Fruit fly (Drosophila melanogaster) whole organism, prepupa: ENCODE data around the gene Vps26.

ENCODE experiments used
- Blimp-1 ChIP-seq: fragments of 200-800 bp; sonication (Bioruptor generic); optimal IDR thresholded peaks from 3 replicates; lab custom pipeline; 2017; ENCODE audit warnings: missing biosample characterization, missing genetic modification characterization, mild to moderate bottlenecking, moderate library complexity, missing genetic modification reagents
- CG10631 ChIP-seq: fragments of 200-800 bp; sonication (Bioruptor generic); optimal IDR thresholded peaks from 2 replicates; lab custom pipeline; 2016; ENCODE audit warnings: missing biosample characterization, missing genetic modification characterization
- CG10669 ChIP-seq: fragments of 200-800 bp; sonication (Bioruptor generic); optimal IDR thresholded peaks from 3 replicates; lab custom pipeline; 2018; ENCODE audit warnings: missing biosample characterization, mild to moderate bottlenecking, missing genetic modification characterization, moderate library complexity
- CG11294 ChIP-seq: fragments of 200-800 bp; sonication (Bioruptor generic); IDR thresholded peaks from 2 replicates; pipeline ENCODE4 v1.3.6; 2022; ENCODE audit warnings: missing biosample characterization, missing genetic modification characterization
- CG11762 ChIP-seq: fragments of 200-800 bp; sonication (Bioruptor generic); optimal IDR thresholded peaks from 3 replicates; lab custom pipeline; 2016; ENCODE audit warnings: missing biosample characterization, missing genetic modification characterization; ENCODE audit not compliant: insufficient read depth
- CG15336 ChIP-seq: fragments of 200-800 bp; sonication (Bioruptor generic); IDR thresholded peaks from 2 replicates; pipeline ENCODE4 v1.3.6; 2022; ENCODE audit warnings: missing biosample characterization, missing genetic modification characterization
- CG1621 ChIP-seq: fragments of 200-800 bp; sonication (Bioruptor generic); optimal IDR thresholded peaks from 3 replicates; lab custom pipeline; 2018; ENCODE audit warnings: missing biosample characterization, mild to moderate bottlenecking, missing genetic modification characterization
- CG3032 ChIP-seq: fragments of 200-800 bp; optimal IDR thresholded peaks from 2 replicates; lab custom pipeline; 2019; ENCODE audit warnings: missing biosample characterization, mild to moderate bottlenecking, missing genetic modification characterization, moderate library complexity
- CG31627 ChIP-seq: fragments of 200-800 bp; sonication (Bioruptor generic); optimal IDR thresholded peaks from 3 replicates; lab custom pipeline; 2016; ENCODE audit warnings: missing biosample characterization, missing genetic modification characterization
- CG32006 ChIP-seq: fragments of 200-800 bp; sonication (Bioruptor generic); optimal IDR thresholded peaks from 3 replicates; lab custom pipeline; 2017; ENCODE audit warnings: missing biosample characterization, mild to moderate bottlenecking, missing genetic modification characterization
- CG4318 ChIP-seq: fragments of 200-800 bp; sonication (Bioruptor generic); optimal IDR thresholded peaks from 3 replicates; lab custom pipeline; 2017; ENCODE audit warnings: missing biosample characterization, mild to moderate bottlenecking, missing genetic modification characterization
- CG6276 ChIP-seq: fragments of 200-800 bp; sonication (Bioruptor generic); optimal IDR thresholded peaks from 2 replicates; lab custom pipeline; 2017; ENCODE audit warnings: missing biosample characterization, mild to moderate bottlenecking, missing genetic modification characterization
- CG6808 ChIP-seq: fragments of 200-800 bp; sonication (Bioruptor generic); optimal IDR thresholded peaks from 3 replicates; lab custom pipeline; 2017; ENCODE audit warnings: missing biosample characterization, missing genetic modification characterization, mild to moderate bottlenecking, moderate library complexity, missing genetic modification reagents
- CG7368 ChIP-seq: fragments of 200-800 bp; sonication (Bioruptor generic); optimal IDR thresholded peaks from 3 replicates; lab custom pipeline; 2016; ENCODE audit warnings: missing biosample characterization, missing genetic modification characterization
- CG8119 ChIP-seq: fragments of 200-800 bp; sonication (Bioruptor generic); IDR thresholded peaks from 3 replicates; pipeline ENCODE4 v1.3.6; 2022; ENCODE audit warnings: missing biosample characterization, missing genetic modification characterization
- CG8632 ChIP-seq: fragments of 200-800 bp; sonication (Bioruptor generic); optimal IDR thresholded peaks from 3 replicates; lab custom pipeline; 2016; ENCODE audit warnings: missing biosample characterization, missing genetic modification characterization
- CG9139 ChIP-seq: fragments of 200-800 bp; sonication (Bioruptor generic); optimal IDR thresholded peaks from 3 replicates; lab custom pipeline; 2017; ENCODE audit warnings: missing biosample characterization, mild to moderate bottlenecking, missing genetic modification characterization
- Eip75B ChIP-seq: fragments of 200-800 bp; sonication (Bioruptor generic); optimal IDR thresholded peaks from 3 replicates; lab custom pipeline; 2016; ENCODE audit warnings: missing biosample characterization, missing genetic modification characterization
- Ets21C ChIP-seq: fragments of 200-800 bp; sonication (Bioruptor generic); optimal IDR thresholded peaks from 3 replicates; lab custom pipeline; 2016; ENCODE audit warnings: missing biosample characterization, missing genetic modification characterization
- Hr38 ChIP-seq: sonication (Bioruptor generic); optimal IDR thresholded peaks from 2 replicates; lab custom pipeline; 2016; ENCODE audit warnings: missing biosample characterization, missing genetic modification characterization
- Hr39 ChIP-seq: fragments of 200-800 bp; sonication (Bioruptor generic); optimal IDR thresholded peaks from 2 replicates; lab custom pipeline; 2016; ENCODE audit warnings: missing biosample characterization, missing genetic modification characterization
- Hr4 ChIP-seq: fragments of 200-800 bp; sonication (Bioruptor generic); optimal IDR thresholded peaks from 3 replicates; lab custom pipeline; 2016; ENCODE audit warnings: missing biosample characterization, missing genetic modification characterization
- Lpt ChIP-seq: fragments of 200-800 bp; sonication (Bioruptor generic); optimal IDR thresholded peaks from 3 replicates; lab custom pipeline; 2016; ENCODE audit warnings: missing biosample characterization, missing genetic modification characterization
- Met ChIP-seq: fragments of 200-800 bp; sonication (Bioruptor generic); optimal IDR thresholded peaks from 3 replicates; lab custom pipeline; 2016; ENCODE audit warnings: missing biosample characterization, missing genetic modification characterization
- OdsH ChIP-seq: fragments of 200-800 bp; sonication (Bioruptor generic); optimal IDR thresholded peaks from 3 replicates; lab custom pipeline; 2016; ENCODE audit warnings: missing biosample characterization, missing genetic modification characterization
- Smox ChIP-seq: fragments of 200-800 bp; sonication (Bioruptor generic); optimal IDR thresholded peaks from 3 replicates; lab custom pipeline; 2016; ENCODE audit warnings: missing biosample characterization, missing genetic modification characterization
- Sox14 ChIP-seq: fragments of 200-800 bp; sonication (Bioruptor generic); optimal IDR thresholded peaks from 3 replicates; lab custom pipeline; 2016; ENCODE audit warnings: missing biosample characterization, missing genetic modification characterization
- achi ChIP-seq: fragments of 200-800 bp; sonication (Bioruptor generic); optimal IDR thresholded peaks from 3 replicates; lab custom pipeline; 2016; ENCODE audit warnings: missing biosample characterization, missing genetic modification characterization
- cyc ChIP-seq: fragments of 200-800 bp; sonication (Bioruptor generic); optimal IDR thresholded peaks from 3 replicates; lab custom pipeline; 2016; ENCODE audit warnings: missing biosample characterization, missing genetic modification characterization
- eg ChIP-seq: fragments of 200-800 bp; sonication (Bioruptor generic); IDR thresholded peaks from 3 replicates; pipeline ENCODE4 v1.3.6; 2022; ENCODE audit warnings: missing biosample characterization, missing genetic modification characterization
- esn ChIP-seq: fragments of 200-800 bp; sonication (Bioruptor generic); optimal IDR thresholded peaks from 2 replicates; lab custom pipeline; 2016; ENCODE audit warnings: missing biosample characterization, mild to moderate bottlenecking, missing genetic modification characterization, moderate library complexity
- fkh ChIP-seq: fragments of 200-800 bp; sonication (Bioruptor generic); optimal IDR thresholded peaks from 3 replicates; lab custom pipeline; 2017; ENCODE audit warnings: missing biosample characterization, mild to moderate bottlenecking, missing genetic modification characterization, moderate library complexity
- lz ChIP-seq: fragments of 200-800 bp; sonication (Bioruptor generic); optimal IDR thresholded peaks from 3 replicates; lab custom pipeline; 2016; ENCODE audit warnings: missing biosample characterization, missing genetic modification characterization
- net ChIP-seq: fragments of 200-800 bp; sonication (Bioruptor generic); optimal IDR thresholded peaks from 3 replicates; lab custom pipeline; 2016; ENCODE audit warnings: missing biosample characterization, missing genetic modification characterization
- pdm3 ChIP-seq: fragments of 200-800 bp; sonication (Bioruptor generic); optimal IDR thresholded peaks from 3 replicates; lab custom pipeline; 2016; ENCODE audit warnings: missing biosample characterization, missing genetic modification characterization
- salr ChIP-seq, 2 experiments: fragments of 200-800 bp; sonication (Bioruptor generic); optimal IDR thresholded peaks; 3 replicates each; lab custom pipeline; 2016 to 2018; ENCODE audit warnings: missing biosample characterization in 2 of 2, missing genetic modification characterization in 2 of 2, mild to moderate bottlenecking in 1 of 2
- spab ChIP-seq: fragments of 200-800 bp; sonication (Bioruptor generic); optimal IDR thresholded peaks from 2 replicates; lab custom pipeline; 2017; ENCODE audit warnings: missing biosample characterization, mild to moderate bottlenecking, missing genetic modification characterization, missing genetic modification reagents
- ss ChIP-seq, 2 experiments: fragments of 200-800 bp; sonication (Bioruptor generic); optimal IDR thresholded peaks; 2 replicates in 1 of 2; 3 replicates in 1 of 2; lab custom pipeline; 2017 to 2018; ENCODE audit warnings: mild to moderate bottlenecking in 2 of 2, missing biosample characterization in 2 of 2, missing genetic modification characterization in 2 of 2, moderate library complexity in 1 of 2
- svp ChIP-seq: fragments of 200-800 bp; sonication (Bioruptor generic); peaks from one replicate; lab custom pipeline; 2016; ENCODE audit warnings: missing biosample characterization, missing genetic modification characterization
- topi ChIP-seq: fragments of 200-800 bp; sonication (Bioruptor generic); optimal IDR thresholded peaks from 3 replicates; lab custom pipeline; 2016; ENCODE audit warnings: missing biosample characterization, missing genetic modification characterization
- vri ChIP-seq: fragments of 200-800 bp; sonication (Bioruptor generic); optimal IDR thresholded peaks from 3 replicates; lab custom pipeline; 2016; ENCODE audit warnings: missing biosample characterization, mild to moderate bottlenecking, missing genetic modification characterization

The Vps26 gene

DNA sequence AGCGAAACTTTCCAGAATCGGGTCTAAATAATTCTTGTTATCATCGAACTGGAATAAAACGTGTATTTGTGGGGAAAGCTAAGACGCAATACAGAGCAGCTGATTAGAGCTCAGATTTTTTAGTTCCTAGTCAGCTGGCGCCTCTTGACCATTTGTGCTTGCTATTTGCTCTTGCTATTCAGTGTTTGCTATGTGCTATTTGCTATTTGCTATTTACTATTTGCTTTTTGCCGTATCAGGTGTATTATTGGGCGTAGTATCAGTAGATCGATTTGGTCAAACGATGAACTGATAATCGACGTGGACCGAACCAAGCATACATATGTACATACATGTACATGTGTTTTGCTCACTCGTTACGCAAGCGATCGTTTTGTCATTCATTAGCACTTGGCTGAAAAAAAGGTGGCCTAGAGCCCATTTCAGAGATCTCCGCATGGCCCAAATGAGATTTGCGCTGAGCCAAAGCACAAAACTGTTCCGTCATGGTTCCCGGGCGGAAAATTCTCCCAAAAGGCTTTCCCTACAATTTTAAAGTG, 28.2 kb upstream of the Vps26 start:
- TF ChIP-seq fkh (GFP tag; lab: Kevin White, UChicago) (peak; percentile 76), Hr38 (peak; percentile 3), CG6276 (GFP tag; lab: Kevin White, UChicago) (peak; percentile 18), Lpt (no peak)

DNA sequence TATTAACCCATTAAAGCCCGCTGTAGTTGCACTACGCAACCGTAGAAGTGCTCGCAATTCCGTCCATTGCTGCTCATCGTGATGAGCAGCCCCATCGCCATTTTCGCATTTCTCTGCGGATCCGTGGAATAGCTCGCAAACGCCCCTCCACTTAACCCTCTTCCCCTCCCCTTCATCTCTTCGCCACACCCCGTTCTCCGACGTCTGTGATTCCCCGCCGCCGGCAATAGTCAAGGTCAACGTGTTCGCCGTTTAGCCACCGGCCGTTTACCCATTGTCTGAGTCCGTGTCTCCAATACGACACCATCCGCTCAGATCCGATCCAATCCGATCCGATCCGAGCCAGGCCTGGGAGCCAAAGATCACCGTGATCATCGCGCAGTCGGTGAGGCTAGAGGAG, 27.3 kb upstream of the Vps26 start:
- TF ChIP-seq CG1621 (tag; lab: Kevin White, UChicago) (peak; percentile 55), Blimp-1 (no peak)

DNA sequence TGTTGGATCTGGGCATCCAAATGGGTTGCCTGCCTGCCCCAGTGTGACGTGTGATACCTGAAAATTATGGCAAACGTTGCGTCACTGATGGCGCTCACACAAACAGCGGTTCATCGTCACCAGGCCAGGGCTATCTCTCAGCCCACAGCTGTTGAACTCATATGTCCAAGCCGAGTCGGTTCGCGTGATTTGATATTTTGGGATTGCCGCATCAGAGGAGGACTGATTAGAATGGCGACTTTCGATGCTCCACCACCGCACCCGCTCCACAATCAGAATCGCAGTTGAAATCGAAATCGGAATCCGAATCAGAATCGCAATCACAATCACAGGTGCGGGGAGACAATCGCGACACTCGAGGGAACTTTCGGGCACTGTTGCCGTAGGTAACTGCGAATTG, 25.9 kb upstream of the Vps26 start:
- TF ChIP-seq vri (GFP tag; lab: Kevin White, UChicago) = peak; percentile 53
- TF ChIP-seq Eip75B = no peak
- no peak for TF ChIP-seq pdm3 (GFP tag; lab: Kevin White, UChicago)
- no peak for TF ChIP-seq fkh (GFP tag; lab: Kevin White, UChicago)
- no peak for TF ChIP-seq Hr4 (GFP tag; lab: Kevin White, UChicago)
- TF ChIP-seq Smox (GFP tag; lab: Kevin White, UChicago) = no peak
- no peak for TF ChIP-seq CG3032 (tag; lab: Kevin White, UChicago)
- TF ChIP-seq net (GFP tag; lab: Kevin White, UChicago) = no peak
- TF ChIP-seq svp (GFP tag; lab: Kevin White, UChicago) = peak; percentile 66
- no peak for TF ChIP-seq CG8119 (GFP tag; lab: Robert Waterston, UW)
- TF ChIP-seq ss (GFP tag; optimal IDR thresholded peaks at IDR 0.05; lab: Kevin White, UChicago) = no peak
- no peak for TF ChIP-seq Ets21C (GFP tag; lab: Kevin White, UChicago)

DNA sequence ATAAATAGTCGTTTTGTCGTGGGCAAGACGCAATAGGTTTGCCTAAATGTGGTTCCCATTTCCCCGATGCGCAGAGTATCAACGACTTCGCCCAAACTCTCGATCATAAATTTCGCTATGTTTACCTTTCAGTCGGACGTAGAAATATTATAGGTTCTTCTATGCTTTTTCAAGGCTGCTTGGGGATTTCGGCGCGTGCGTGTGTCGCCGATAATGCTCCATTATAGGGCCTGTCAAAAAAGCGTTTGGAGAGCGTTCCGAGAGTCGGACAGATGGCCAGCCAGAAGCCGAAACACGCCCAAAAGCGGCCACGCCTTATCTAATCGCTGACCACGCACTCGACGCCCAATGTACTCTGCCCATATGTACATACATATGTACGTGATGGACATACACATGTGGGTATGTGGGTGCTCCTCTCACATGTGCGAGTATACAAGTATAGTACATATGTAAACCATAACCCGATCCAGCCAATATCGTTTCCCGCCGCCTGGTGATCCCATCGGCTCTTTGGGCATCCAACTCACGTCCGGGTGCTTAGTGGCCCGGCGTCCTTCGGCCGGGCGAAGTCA, 24.9 kb upstream of the Vps26 start:
- TF ChIP-seq fkh (GFP tag; lab: Kevin White, UChicago) = peak; percentile 31
- no peak for TF ChIP-seq CG4318 (GFP tag; lab: Kevin White, UChicago)
- TF ChIP-seq, all 60 proteins: peak for 1

DNA sequence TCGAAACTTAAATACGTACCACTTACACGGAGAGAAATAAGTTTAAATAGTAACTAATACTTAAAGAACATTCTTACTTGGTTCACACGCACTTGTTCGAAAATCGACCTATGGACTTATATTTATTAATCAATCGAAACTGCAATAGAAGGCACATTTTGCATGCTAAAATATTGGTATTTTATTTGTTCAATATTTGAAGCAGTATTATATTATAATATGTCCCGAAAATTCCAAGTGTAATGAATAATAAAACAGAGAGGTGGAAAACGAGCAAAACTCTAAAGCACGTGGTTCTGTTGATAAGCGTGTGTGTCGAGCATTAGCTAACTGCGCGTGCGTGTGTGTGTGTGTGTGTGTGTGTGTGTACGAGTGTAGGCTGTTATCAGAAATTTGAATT, 23.7 kb upstream of the Vps26 start:
- TF ChIP-seq CG11762 (no peak), CG15336 (GFP tag; lab: Robert Waterston, UW) (0 out of 2 replicates have a peak, but pooled peaks have one; percentile 21), salr (GFP tag; optimal IDR thresholded peaks at IDR 0.05; lab: Kevin White, UChicago) (no peak), CG10631 (GFP tag; lab: Kevin White, UChicago) (no peak), cyc (GFP tag; lab: Kevin White, UChicago) (peak; percentile 7), CG9139 (GFP tag; lab: Kevin White, UChicago) (no peak), OdsH (GFP tag; lab: Kevin White, UChicago) (peak; percentile 18), ss (GFP tag; optimal IDR thresholded peaks at IDR 0.05; lab: Kevin White, UChicago) (no peak), topi (GFP tag; lab: Kevin White, UChicago) (peak; percentile 11), CG31627 (GFP tag; lab: Kevin White, UChicago) (peak; percentile 5), CG6276 (GFP tag; lab: Kevin White, UChicago) (no peak), CG6808 (GFP tag; lab: Kevin White, UChicago) (no peak), CG8632 (GFP tag; lab: Kevin White, UChicago) (no peak), Lpt (no peak), CG7368 (GFP tag; lab: Kevin White, UChicago) (no peak), lz (peak; percentile 6), CG3032 (tag; lab: Kevin White, UChicago) (no peak), esn (GFP tag; lab: Kevin White, UChicago) (peak; percentile 43), achi (peak; percentile 9), CG4318 (GFP tag; lab: Kevin White, UChicago) (no peak), CG10669 (GFP tag; lab: Kevin White, UChicago) (no peak), pdm3 (GFP tag; lab: Kevin White, UChicago) (peak; percentile 14), Hr39 (GFP tag; lab: Kevin White, UChicago) (peak; percentile 27), vri (GFP tag; lab: Kevin White, UChicago) (peak; percentile 85), Eip75B (no peak), spab (no peak), Sox14 (GFP tag; lab: Kevin White, UChicago) (no peak), eg (GFP tag; lab: Robert Waterston, UW) (no peak), CG1621 (tag; lab: Kevin White, UChicago) (no peak), CG11294 (no peak), Smox (GFP tag; lab: Kevin White, UChicago) (peak; percentile 30), Met (GFP tag; lab: Kevin White, UChicago) (peak; percentile 42), Hr4 (GFP tag; lab: Kevin White, UChicago) (peak; percentile 18), CG32006 (GFP tag; lab: Kevin White, UChicago) (peak; percentile 41)
